Fruit fly (Drosophila melanogaster) whole organism, prepupa: ENCODE measurements around the gene Rad60.

Experiments used
- Blimp-1 ChIP-seq: fragments of 200-800 bp; sonication (Bioruptor generic); optimal IDR thresholded peaks from 3 replicates; lab custom pipeline; 2017; ENCODE audit warnings: missing biosample characterization, missing genetic modification characterization, mild to moderate bottlenecking, moderate library complexity, missing genetic modification reagents
- CG10631 ChIP-seq: fragments of 200-800 bp; sonication (Bioruptor generic); optimal IDR thresholded peaks from 2 replicates; lab custom pipeline; 2016; ENCODE audit warnings: missing biosample characterization, missing genetic modification characterization
- CG11762 ChIP-seq: fragments of 200-800 bp; sonication (Bioruptor generic); optimal IDR thresholded peaks from 3 replicates; lab custom pipeline; 2016; ENCODE audit warnings: missing biosample characterization, missing genetic modification characterization; ENCODE audit not compliant: insufficient read depth
- CG11902 ChIP-seq: fragments of 200-800 bp; sonication (Bioruptor generic); optimal IDR thresholded peaks from 3 replicates; lab custom pipeline; 2016; ENCODE audit warnings: missing biosample characterization, missing genetic modification characterization
- CG15336 ChIP-seq: fragments of 200-800 bp; sonication (Bioruptor generic); IDR thresholded peaks from 2 replicates; pipeline ENCODE4 v1.3.6; 2022; ENCODE audit warnings: missing biosample characterization, missing genetic modification characterization
- CG16779 ChIP-seq: fragments of 200-800 bp; sonication (Bioruptor generic); optimal IDR thresholded peaks from 3 replicates; lab custom pipeline; 2017; ENCODE audit warnings: missing biosample characterization, mild to moderate bottlenecking, missing genetic modification characterization
- CG3032 ChIP-seq: fragments of 200-800 bp; optimal IDR thresholded peaks from 2 replicates; lab custom pipeline; 2019; ENCODE audit warnings: missing biosample characterization, mild to moderate bottlenecking, missing genetic modification characterization, moderate library complexity
- CG31627 ChIP-seq: fragments of 200-800 bp; sonication (Bioruptor generic); optimal IDR thresholded peaks from 3 replicates; lab custom pipeline; 2016; ENCODE audit warnings: missing biosample characterization, missing genetic modification characterization
- CG32006 ChIP-seq: fragments of 200-800 bp; sonication (Bioruptor generic); optimal IDR thresholded peaks from 3 replicates; lab custom pipeline; 2017; ENCODE audit warnings: missing biosample characterization, mild to moderate bottlenecking, missing genetic modification characterization
- CG34406 ChIP-seq: fragments of 200-800 bp; sonication (Bioruptor generic); optimal IDR thresholded peaks from 3 replicates; lab custom pipeline; 2016; ENCODE audit warnings: missing biosample characterization, missing genetic modification characterization
- CG3919 ChIP-seq: fragments of 200-800 bp; sonication (Bioruptor generic); optimal IDR thresholded peaks from 3 replicates; lab custom pipeline; 2016; ENCODE audit warnings: missing biosample characterization, missing genetic modification characterization
- CG4318 ChIP-seq: fragments of 200-800 bp; sonication (Bioruptor generic); optimal IDR thresholded peaks from 3 replicates; lab custom pipeline; 2017; ENCODE audit warnings: missing biosample characterization, mild to moderate bottlenecking, missing genetic modification characterization
- CG6163 ChIP-seq: fragments of 200-800 bp; sonication (Bioruptor generic); IDR thresholded peaks from 3 replicates; pipeline ENCODE4 v1.3.6; 2022; ENCODE audit warnings: missing biosample characterization, missing genetic modification characterization
- CG6276 ChIP-seq: fragments of 200-800 bp; sonication (Bioruptor generic); optimal IDR thresholded peaks from 2 replicates; lab custom pipeline; 2017; ENCODE audit warnings: missing biosample characterization, mild to moderate bottlenecking, missing genetic modification characterization
- CG6808 ChIP-seq: fragments of 200-800 bp; sonication (Bioruptor generic); optimal IDR thresholded peaks from 3 replicates; lab custom pipeline; 2017; ENCODE audit warnings: missing biosample characterization, missing genetic modification characterization, mild to moderate bottlenecking, moderate library complexity, missing genetic modification reagents
- CG6854 ChIP-seq: fragments of 200-800 bp; sonication (Bioruptor generic); optimal IDR thresholded peaks from 2 replicates; lab custom pipeline; 2017; ENCODE audit warnings: missing biosample characterization, mild to moderate bottlenecking, missing genetic modification characterization
- CG7368 ChIP-seq: fragments of 200-800 bp; sonication (Bioruptor generic); optimal IDR thresholded peaks from 3 replicates; lab custom pipeline; 2016; ENCODE audit warnings: missing biosample characterization, missing genetic modification characterization
- CG8119 ChIP-seq: fragments of 200-800 bp; sonication (Bioruptor generic); IDR thresholded peaks from 3 replicates; pipeline ENCODE4 v1.3.6; 2022; ENCODE audit warnings: missing biosample characterization, missing genetic modification characterization
- CG8319 ChIP-seq: fragments of 200-800 bp; sonication (Bioruptor generic); optimal IDR thresholded peaks from 3 replicates; lab custom pipeline; 2016; ENCODE audit warnings: missing biosample characterization, missing genetic modification characterization
- CG8632 ChIP-seq: fragments of 200-800 bp; sonication (Bioruptor generic); optimal IDR thresholded peaks from 3 replicates; lab custom pipeline; 2016; ENCODE audit warnings: missing biosample characterization, missing genetic modification characterization
- CG9139 ChIP-seq: fragments of 200-800 bp; sonication (Bioruptor generic); optimal IDR thresholded peaks from 3 replicates; lab custom pipeline; 2017; ENCODE audit warnings: missing biosample characterization, mild to moderate bottlenecking, missing genetic modification characterization
- Eip75B ChIP-seq: fragments of 200-800 bp; sonication (Bioruptor generic); optimal IDR thresholded peaks from 3 replicates; lab custom pipeline; 2016; ENCODE audit warnings: missing biosample characterization, missing genetic modification characterization
- Ets96B ChIP-seq: fragments of 200-800 bp; optimal IDR thresholded peaks from 2 replicates; lab custom pipeline; 2019; ENCODE audit warnings: missing biosample characterization, mild to moderate bottlenecking, missing genetic modification characterization, moderate library complexity
- Gug ChIP-seq: fragments of 200-800 bp; sonication (Bioruptor generic); IDR thresholded peaks from 2 replicates; pipeline ENCODE4 v1.3.6; 2022; ENCODE audit warnings: missing biosample characterization, missing genetic modification characterization
- Hr38 ChIP-seq: sonication (Bioruptor generic); optimal IDR thresholded peaks from 2 replicates; lab custom pipeline; 2016; ENCODE audit warnings: missing biosample characterization, missing genetic modification characterization
- OdsH ChIP-seq: fragments of 200-800 bp; sonication (Bioruptor generic); optimal IDR thresholded peaks from 3 replicates; lab custom pipeline; 2016; ENCODE audit warnings: missing biosample characterization, missing genetic modification characterization
- Smox ChIP-seq: fragments of 200-800 bp; sonication (Bioruptor generic); optimal IDR thresholded peaks from 3 replicates; lab custom pipeline; 2016; ENCODE audit warnings: missing biosample characterization, missing genetic modification characterization
- Sox102F ChIP-seq: fragments of 200-800 bp; sonication (Bioruptor generic); optimal IDR thresholded peaks from 2 replicates; lab custom pipeline; 2016; ENCODE audit warnings: missing biosample characterization, mild to moderate bottlenecking, missing genetic modification characterization
- Sox14 ChIP-seq: fragments of 200-800 bp; sonication (Bioruptor generic); optimal IDR thresholded peaks from 3 replicates; lab custom pipeline; 2016; ENCODE audit warnings: missing biosample characterization, missing genetic modification characterization
- Sox15 ChIP-seq: fragments of 200-800 bp; sonication (Bioruptor generic); optimal IDR thresholded peaks from 3 replicates; lab custom pipeline; 2016; ENCODE audit warnings: missing biosample characterization, missing genetic modification characterization
- achi ChIP-seq: fragments of 200-800 bp; sonication (Bioruptor generic); optimal IDR thresholded peaks from 3 replicates; lab custom pipeline; 2016; ENCODE audit warnings: missing biosample characterization, missing genetic modification characterization
- cyc ChIP-seq: fragments of 200-800 bp; sonication (Bioruptor generic); optimal IDR thresholded peaks from 3 replicates; lab custom pipeline; 2016; ENCODE audit warnings: missing biosample characterization, missing genetic modification characterization
- dac ChIP-seq: fragments of 200-800 bp; sonication (Bioruptor generic); optimal IDR thresholded peaks from 2 replicates; lab custom pipeline; 2017; ENCODE audit warnings: missing biosample characterization, mild to moderate bottlenecking, missing genetic modification characterization
- dsx ChIP-seq: fragments of 200-800 bp; optimal IDR thresholded peaks from 3 replicates; lab custom pipeline; 2019; ENCODE audit warnings: missing biosample characterization, mild to moderate bottlenecking, missing genetic modification characterization, moderate library complexity; ENCODE audit not compliant: poor library complexity, severe bottlenecking
- eg ChIP-seq: fragments of 200-800 bp; sonication (Bioruptor generic); IDR thresholded peaks from 3 replicates; pipeline ENCODE4 v1.3.6; 2022; ENCODE audit warnings: missing biosample characterization, missing genetic modification characterization
- esn ChIP-seq: fragments of 200-800 bp; sonication (Bioruptor generic); optimal IDR thresholded peaks from 2 replicates; lab custom pipeline; 2016; ENCODE audit warnings: missing biosample characterization, mild to moderate bottlenecking, missing genetic modification characterization, moderate library complexity
- fd59A ChIP-seq: fragments of 200-800 bp; sonication (Bioruptor generic); optimal IDR thresholded peaks from 2 replicates; lab custom pipeline; 2017; ENCODE audit warnings: missing biosample characterization, mild to moderate bottlenecking, missing genetic modification characterization, missing genetic modification reagents
- fd85E ChIP-seq: fragments of 200-800 bp; sonication (Bioruptor generic); optimal IDR thresholded peaks from 3 replicates; lab custom pipeline; 2016; ENCODE audit warnings: missing biosample characterization, missing genetic modification characterization
- fkh ChIP-seq: fragments of 200-800 bp; sonication (Bioruptor generic); optimal IDR thresholded peaks from 3 replicates; lab custom pipeline; 2017; ENCODE audit warnings: missing biosample characterization, mild to moderate bottlenecking, missing genetic modification characterization, moderate library complexity
- lz ChIP-seq: fragments of 200-800 bp; sonication (Bioruptor generic); optimal IDR thresholded peaks from 3 replicates; lab custom pipeline; 2016; ENCODE audit warnings: missing biosample characterization, missing genetic modification characterization
- net ChIP-seq: fragments of 200-800 bp; sonication (Bioruptor generic); optimal IDR thresholded peaks from 3 replicates; lab custom pipeline; 2016; ENCODE audit warnings: missing biosample characterization, missing genetic modification characterization
- spab ChIP-seq: fragments of 200-800 bp; sonication (Bioruptor generic); optimal IDR thresholded peaks from 2 replicates; lab custom pipeline; 2017; ENCODE audit warnings: missing biosample characterization, mild to moderate bottlenecking, missing genetic modification characterization, missing genetic modification reagents
- ss ChIP-seq, 2 experiments: fragments of 200-800 bp; sonication (Bioruptor generic); optimal IDR thresholded peaks; 2 replicates in 1 of 2; 3 replicates in 1 of 2; lab custom pipeline; 2017 to 2018; ENCODE audit warnings: mild to moderate bottlenecking in 2 of 2, missing biosample characterization in 2 of 2, missing genetic modification characterization in 2 of 2, moderate library complexity in 1 of 2
- svp ChIP-seq: fragments of 200-800 bp; sonication (Bioruptor generic); peaks from one replicate; lab custom pipeline; 2016; ENCODE audit warnings: missing biosample characterization, missing genetic modification characterization
- vri ChIP-seq: fragments of 200-800 bp; sonication (Bioruptor generic); optimal IDR thresholded peaks from 3 replicates; lab custom pipeline; 2016; ENCODE audit warnings: missing biosample characterization, mild to moderate bottlenecking, missing genetic modification characterization

Rad60 gene

dm6 chr3R:23300091-23300918, 49.0 kb upstream of the Rad60 start (continued):
- no peak for TF ChIP-seq cyc (GFP tag; lab: Kevin White, UChicago)
- peak; percentile 53 for TF ChIP-seq CG31627
- no peak for TF ChIP-seq fkh (GFP tag; lab: Kevin White, UChicago)
- peak; percentile 43 for TF ChIP-seq OdsH (GFP tag; lab: Kevin White, UChicago)
- peak; percentile 51 for TF ChIP-seq lz
- TF ChIP-seq CG3919 (GFP tag; lab: Kevin White, UChicago): no peak
- TF ChIP-seq CG8319 (GFP tag; lab: Kevin White, UChicago): no peak
- peak; percentile 52 for TF ChIP-seq CG10631
- no peak for TF ChIP-seq fd59A (GFP tag; lab: Kevin White, UChicago)
- peak; percentile 47 for TF ChIP-seq CG8632
- no peak for TF ChIP-seq CG11902 (GFP tag; lab: Kevin White, UChicago)
- TF ChIP-seq CG34406 (GFP tag; lab: Kevin White, UChicago): peak; percentile 50
- TF ChIP-seq fd85E (GFP tag; lab: Kevin White, UChicago): no peak
- TF ChIP-seq CG4318: no peak
- peak; percentile 38 for TF ChIP-seq CG32006 (GFP tag; lab: Kevin White, UChicago)

dm6 chr3R:23297132-23297862, 46.0 kb upstream of the Rad60 start:
- TF ChIP-seq fkh (GFP tag; lab: Kevin White, UChicago) (no peak), ss (GFP tag; optimal IDR thresholded peaks at IDR 0.05; lab: Kevin White, UChicago) (peak in 1 of 2 experiments; percentile 17), Smox (GFP tag; lab: Kevin White, UChicago) (peak; percentile 52), CG8632 (peak; percentile 31), Ets96B (tag; lab: Kevin White, UChicago) (no peak), cyc (GFP tag; lab: Kevin White, UChicago) (peak; percentile 65), CG15336 (GFP tag; lab: Robert Waterston, UW) (no peak), CG8319 (GFP tag; lab: Kevin White, UChicago) (no peak), CG3032 (tag; lab: Kevin White, UChicago) (no peak), CG11902 (GFP tag; lab: Kevin White, UChicago) (no peak), vri (GFP tag; lab: Kevin White, UChicago) (peak; percentile 37), dac (no peak), Sox15 (GFP tag; lab: Kevin White, UChicago) (no peak), eg (GFP tag; lab: Robert Waterston, UW) (no peak), dsx (no peak), CG6276 (GFP tag; lab: Kevin White, UChicago) (no peak), CG6854 (GFP tag; lab: Kevin White, UChicago) (no peak), spab (GFP tag; lab: Kevin White, UChicago) (no peak), CG16779 (tag; lab: Kevin White, UChicago) (no peak), CG6808 (GFP tag; lab: Kevin White, UChicago) (no peak), Gug (GFP tag; lab: Robert Waterston, UW) (no peak), lz (peak; percentile 50), CG34406 (GFP tag; lab: Kevin White, UChicago) (peak; percentile 34), CG7368 (GFP tag; lab: Kevin White, UChicago) (no peak), svp (no peak), CG11762 (GFP tag; lab: Kevin White, UChicago) (no peak), CG6163 (GFP tag; lab: Robert Waterston, UW) (peak; percentile 40; the same call in 2 of the 3 replicates), Blimp-1 (GFP tag; lab: Kevin White, UChicago) (no peak), Sox102F (peak; percentile 51), Hr38 (GFP tag; lab: Kevin White, UChicago) (no peak), Eip75B (peak; percentile 34), net (GFP tag; lab: Kevin White, UChicago) (no peak), esn (GFP tag; lab: Kevin White, UChicago) (peak; percentile 82), Sox14 (peak; percentile 13), CG9139 (GFP tag; lab: Kevin White, UChicago) (no peak), CG31627 (peak; percentile 53), CG3919 (GFP tag; lab: Kevin White, UChicago) (peak; percentile 43), achi (GFP tag; lab: Kevin White, UChicago) (peak; percentile 38), CG8119 (GFP tag; lab: Robert Waterston, UW) (no peak), OdsH (GFP tag; lab: Kevin White, UChicago) (peak; percentile 30)
